Fruit fly (Drosophila melanogaster): ENCODE data around the gene Ir7b.

The Ir7b gene

DNA sequence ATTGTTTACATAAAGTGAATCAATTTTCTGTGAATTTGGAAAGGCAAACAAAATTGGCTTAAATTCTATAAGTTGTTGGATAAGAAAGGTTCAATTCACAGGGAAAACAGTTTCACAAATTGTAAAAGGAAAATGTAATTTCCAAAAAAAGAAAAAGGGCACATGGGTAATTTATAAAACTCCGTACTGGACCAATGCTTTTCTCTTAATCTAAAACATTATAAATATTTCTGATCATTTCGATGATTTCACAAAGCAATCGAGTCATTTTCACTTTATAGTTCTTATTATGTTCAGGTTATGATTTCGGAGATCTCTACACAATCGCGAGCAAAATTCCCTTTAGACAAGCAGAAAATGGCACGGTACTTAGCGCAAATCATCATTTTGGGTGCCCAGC, 8.9 kb downstream of the Ir7b start, which contains the start of gene CG1409:
TSS of gene CG1409 (plus strand) at position 301 of the 400 bp plus-strand sequence.
- TF ChIP-seq CG7839 (tag; optimal IDR thresholded peaks at IDR 0.05) (no peak), crp (GFP tag; optimal IDR thresholded peaks at IDR 0.05) (no peak), sim (GFP tag; IDR thresholded peaks at IDR 0.05) (no peak), usp (GFP tag; optimal IDR thresholded peaks at IDR 0.05) (no peak), CG16815 (GFP tag; optimal IDR thresholded peaks at IDR 0.05) (no peak), CG30020 (tag; optimal IDR thresholded peaks at IDR 0.05) (no peak), fd3F (GFP tag; optimal IDR thresholded peaks at IDR 0.05) (no peak), CG3065 (GFP tag; optimal IDR thresholded peaks at IDR 0.05) (no peak), CG12071 (GFP tag; optimal IDR thresholded peaks at IDR 0.05) (no peak), danr (GFP tag; IDR thresholded peaks at IDR 0.05) (no peak), CG30403 (GFP tag; optimal IDR thresholded peaks at IDR 0.05) (no peak), CG7786 (GFP tag; optimal IDR thresholded peaks at IDR 0.05) (no peak), CG11085 (GFP tag; IDR thresholded peaks at IDR 0.05) (no peak), CG10321 (GFP tag; IDR thresholded peaks at IDR 0.05) (no peak), gce (GFP tag; IDR thresholded peaks at IDR 0.05) (no peak), Tbp (GFP tag; optimal IDR thresholded peaks at IDR 0.05) (no peak), CG31224 (GFP tag; IDR thresholded peaks at IDR 0.05) (no peak)

dm6 chrX:7854144-7854543, 12.6 kb downstream of the Ir7b start, which contains the start of gene CG10920:
TSS of gene CG10920 (minus strand) at chrX:7854244.
- TF ChIP-seq CG30020 (tag; optimal IDR thresholded peaks at IDR 0.05) (no peak), Sox100B (GFP tag; optimal IDR thresholded peaks at IDR 0.05) (no peak), nau (GFP tag; optimal IDR thresholded peaks at IDR 0.05) (no peak)

- peak; percentile 0 for TF ChIP-seq ewg (GFP tag; optimal IDR thresholded peaks at IDR 0.05)
- no peak for TF ChIP-seq jumu (GFP tag; optimal IDR thresholded peaks at IDR 0.05)
- peak; percentile 89 for TF ChIP-seq Deaf1 (tag; optimal IDR thresholded peaks at IDR 0.05)
These were observed 40.9 kb downstream of the Ir7b start, which contains the start of gene CARPA for dm6 chrX:7825897-7826296. TSS of gene CARPA (plus strand) at chrX:7826197.

DNA sequence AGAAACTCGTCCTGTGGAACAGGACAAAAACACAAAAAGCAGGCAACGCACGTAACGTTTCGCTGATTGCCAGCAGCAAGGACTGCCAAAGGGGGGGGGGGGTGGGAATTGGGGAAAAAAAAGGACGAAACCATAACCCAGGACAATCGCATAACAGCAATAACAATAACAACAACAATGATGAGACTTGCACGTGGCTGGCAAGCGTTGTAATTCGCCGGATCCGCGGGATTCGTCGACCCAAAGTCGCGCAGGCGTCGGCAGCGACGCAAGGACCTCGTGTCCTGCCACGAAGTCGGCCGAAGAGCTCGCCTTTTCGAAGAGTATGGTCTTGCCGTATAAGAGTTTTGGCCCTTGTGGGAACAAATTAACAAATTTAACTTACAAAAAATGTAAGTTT, 41.5 kb downstream of the Ir7b start:
- TF ChIP-seq Nf-YB (GFP tag; optimal IDR thresholded peaks at IDR 0.05): peak; percentile 42
- no peak for TF ChIP-seq ase (GFP tag; IDR thresholded peaks at IDR 0.05)
- no peak for TF ChIP-seq az2 (GFP tag; optimal IDR thresholded peaks at IDR 0.05)
- TF ChIP-seq ewg (GFP tag; optimal IDR thresholded peaks at IDR 0.05): peak; percentile 37
- TF ChIP-seq CG12155 (GFP tag; optimal IDR thresholded peaks at IDR 0.05): no peak
- peak; percentile 69 for TF ChIP-seq abd-A (tag; optimal IDR thresholded peaks at IDR 0.05)
- TF ChIP-seq mld (GFP tag; IDR thresholded peaks at IDR 0.05; ENCODE audit: partially characterized antibody): no peak
- TF ChIP-seq Deaf1 (tag; optimal IDR thresholded peaks at IDR 0.05): peak; percentile 84
- no peak for TF ChIP-seq E2f1 (GFP tag; IDR thresholded peaks at IDR 0.05)
- no peak for TF ChIP-seq croc (GFP tag; conservative IDR thresholded peaks at IDR 0.05)
- no peak for TF ChIP-seq grau (tag; optimal IDR thresholded peaks at IDR 0.05)
- peak; percentile 71 for TF ChIP-seq Nf-YC (tag; optimal IDR thresholded peaks at IDR 0.05)
- peak; percentile 34 for TF ChIP-seq Hey (tag; optimal IDR thresholded peaks at IDR 0.05)
- TF ChIP-seq CG7839 (tag; optimal IDR thresholded peaks at IDR 0.05): no peak

- peak; percentile 56 for TF ChIP-seq Ets65A (GFP tag)
- TF ChIP-seq Hmr (GFP tag; optimal IDR thresholded peaks at IDR 0.05): no peak
- TF ChIP-seq pfk (GFP tag; optimal IDR thresholded peaks at IDR 0.05): peak; percentile 60
These were observed 43.9 kb downstream of the Ir7b start for dm6 chrX:7822910-7823309.

Data from whole organism, embryonic.